Fruit fly (Drosophila melanogaster) Kc167 (cell line): Measurements from ENCODE around the gene CG15425.

Experiments used
- Myc ChIP-seq: fragments of >200 bp; optimal IDR thresholded peaks from 2 replicates; lab custom pipeline; 2017; ENCODE audit warnings: missing external identifiers
- Sin3A ChIP-seq: fragments of >200 bp; optimal IDR thresholded peaks from 2 replicates; lab custom pipeline; 2018; ENCODE audit warnings: missing external identifiers
- h ChIP-seq: fragments of >200 bp; optimal IDR thresholded peaks from 3 replicates; lab custom pipeline; 2018; ENCODE audit warnings: missing external identifiers
- insv ChIP-seq: fragments of >200 bp; optimal IDR thresholded peaks from 3 replicates; lab custom pipeline; 2018; ENCODE audit warnings: missing external identifiers
- psq ChIP-seq: fragments of >200 bp; optimal IDR thresholded peaks from 2 replicates; lab custom pipeline; 2017; ENCODE audit warnings: missing external identifiers
- ttk ChIP-seq: sonication (Bioruptor generic); optimal IDR thresholded peaks from 2 replicates; lab custom pipeline; 2017; ENCODE audit warnings: missing external identifiers

DNA sequence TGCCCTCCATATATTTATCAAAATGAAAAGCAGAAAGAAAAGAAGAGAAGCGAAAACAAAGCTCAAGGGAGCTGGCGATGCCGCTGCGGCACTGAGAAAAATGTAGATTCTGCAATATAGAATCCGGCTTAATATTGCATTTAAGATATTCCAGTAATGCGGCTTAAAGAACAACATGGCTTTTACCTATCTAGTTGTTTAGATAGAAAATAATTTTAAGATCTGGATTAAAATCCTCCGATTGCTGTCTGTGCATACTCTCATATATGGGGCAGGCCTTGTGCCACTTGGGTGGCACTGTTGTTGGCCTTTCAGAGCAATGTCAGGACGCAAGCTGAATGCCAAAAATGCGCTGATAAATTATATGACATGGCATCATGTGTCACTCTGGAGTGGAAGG is 2.4 kb upstream of the CG15425 start:
- TF ChIP-seq Myc (no peak), psq (no peak), Sin3A (no peak), h (lab: Kevin White, UChicago) (no peak), insv (lab: Kevin White, UChicago) (no peak), ttk (no peak)
